Fruit fly (Drosophila melanogaster): Measurements from ENCODE around the gene Arr2.

DNA sequence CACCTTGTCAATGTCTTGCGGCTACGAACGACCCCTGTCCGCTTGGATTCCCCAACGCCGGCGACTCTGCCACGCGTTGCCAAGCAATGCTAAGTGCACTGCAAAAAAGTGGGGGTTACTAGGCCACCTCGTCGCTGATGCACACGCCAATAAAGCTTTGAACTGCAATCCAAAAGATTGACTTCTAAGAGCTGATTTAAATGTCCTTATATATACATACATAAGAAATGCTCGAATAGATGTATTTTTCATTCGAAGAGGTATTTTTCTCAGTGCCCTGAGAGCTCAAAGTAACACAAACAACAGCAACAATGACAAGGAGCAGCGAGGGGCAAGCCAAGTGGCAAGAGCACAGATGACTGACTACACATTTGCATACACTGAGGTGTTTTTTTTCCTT is 41.3 kb downstream of the Arr2 start:
- TF ChIP-seq psq (GFP tag; optimal IDR thresholded peaks at IDR 0.05) (no peak), HmgD (GFP tag; optimal IDR thresholded peaks at IDR 0.05) (no peak), vnd (GFP tag; IDR thresholded peaks at IDR 0.05; ENCODE audit: partially characterized antibody) (no peak), mirr (GFP tag; optimal IDR thresholded peaks at IDR 0.05) (no peak), kni (GFP tag; optimal IDR thresholded peaks at IDR 0.05) (no peak), sr (GFP tag; IDR thresholded peaks at IDR 0.05) (no peak), CG4328 (GFP tag; optimal IDR thresholded peaks at IDR 0.05) (no peak), CG42726 (GFP tag; IDR thresholded peaks at IDR 0.05; ENCODE audit: partially characterized antibody) (no peak)

All from whole organism, embryonic.